Fruit fly (Drosophila melanogaster): ENCODE data around the gene CtsL4.
A peak's percentile ranks its signal among the peaks of the same experiment; 100 is the strongest.

Gene CtsL4

DNA sequence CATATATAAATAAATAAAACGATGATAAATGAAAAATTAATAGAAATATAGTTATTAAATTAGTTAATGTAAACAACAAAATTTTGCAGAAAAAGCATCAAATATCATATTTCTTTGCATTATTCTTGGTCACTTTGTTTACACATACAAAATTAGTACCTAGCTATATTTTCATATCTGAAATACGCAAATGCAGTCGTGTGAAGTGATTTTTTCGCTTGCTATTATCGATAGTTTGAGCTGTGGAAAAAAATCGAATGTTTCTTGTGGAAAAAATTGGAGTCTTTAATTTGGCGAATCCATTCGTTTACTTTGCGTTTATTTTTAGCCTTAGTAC lies 40.1 kb upstream of the CtsL4 start, which contains the start of gene Cnot4:
Cnot4 (plus strand) TSS at position 229 of the 337 bp plus-strand sequence.
- TF ChIP-seq lz (GFP tag; optimal IDR thresholded peaks at IDR 0.05) (no peak), Eip75B (GFP tag; optimal IDR thresholded peaks at IDR 0.05) (no peak), CG6792 (GFP tag; optimal IDR thresholded peaks at IDR 0.05) (no peak), CG32006 (GFP tag; optimal IDR thresholded peaks at IDR 0.05) (no peak), fd85E (GFP tag; optimal IDR thresholded peaks at IDR 0.05) (no peak), CG6163 (GFP tag; IDR thresholded peaks at IDR 0.05) (no peak), CG1621 (tag; optimal IDR thresholded peaks at IDR 0.05) (no peak)

DNA sequence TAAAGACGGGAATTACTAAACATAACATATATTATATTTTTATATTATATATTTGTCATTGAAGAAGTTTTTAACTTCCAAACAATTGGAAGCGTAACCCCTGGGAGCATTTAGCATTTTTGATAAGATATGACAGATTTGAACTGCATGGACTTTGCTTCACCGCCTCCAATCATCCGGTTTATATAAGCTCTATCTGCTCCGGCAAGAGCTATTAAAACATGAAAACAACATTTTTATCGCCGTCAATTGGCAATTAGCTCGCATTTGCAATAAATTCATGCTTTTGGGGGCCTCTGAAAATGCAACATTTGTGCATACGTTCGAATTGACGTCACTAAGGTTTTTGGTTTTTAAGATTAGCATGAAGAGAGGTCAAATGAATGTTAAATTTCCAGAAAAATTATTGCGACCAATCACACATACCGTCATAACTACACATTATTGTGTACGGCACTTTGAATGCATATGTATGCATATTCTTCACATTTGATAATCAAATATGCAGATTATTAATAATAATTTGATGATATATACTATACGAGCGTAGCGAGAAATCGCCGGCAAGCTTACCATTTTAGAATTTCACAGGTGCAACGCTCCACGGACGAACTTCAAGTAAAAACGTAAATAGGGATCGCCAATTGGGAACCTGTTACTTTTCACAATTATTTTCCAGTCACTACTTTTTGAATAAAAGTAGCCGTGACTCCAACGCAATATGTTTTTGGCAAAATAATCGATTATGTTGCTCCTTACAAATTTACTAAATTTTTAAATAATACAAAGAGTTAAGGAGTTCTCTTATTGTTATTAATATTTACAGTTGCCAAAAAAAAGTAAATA lies 39.5 kb upstream of the CtsL4 start, which contains the start of gene Mdh1:
Mdh1 (minus strand) TSS at position 691 of the 846 bp plus-strand sequence.
- TF ChIP-seq Eip93F (GFP tag; optimal IDR thresholded peaks at IDR 0.05) (peak; percentile 18), vri (GFP tag; optimal IDR thresholded peaks at IDR 0.05) (peak; percentile 55), CG32006 (GFP tag; optimal IDR thresholded peaks at IDR 0.05) (no peak), Eip78C (GFP tag) (peak; percentile 64), ss (GFP tag; optimal IDR thresholded peaks at IDR 0.05) (peak; percentile 11 to 40), CG11902 (GFP tag; optimal IDR thresholded peaks at IDR 0.05) (no peak), dac (GFP tag; optimal IDR thresholded peaks at IDR 0.05) (no peak), CG34406 (GFP tag; optimal IDR thresholded peaks at IDR 0.05) (no peak), CG6808 (GFP tag; optimal IDR thresholded peaks at IDR 0.05) (peak; percentile 4)

DNA sequence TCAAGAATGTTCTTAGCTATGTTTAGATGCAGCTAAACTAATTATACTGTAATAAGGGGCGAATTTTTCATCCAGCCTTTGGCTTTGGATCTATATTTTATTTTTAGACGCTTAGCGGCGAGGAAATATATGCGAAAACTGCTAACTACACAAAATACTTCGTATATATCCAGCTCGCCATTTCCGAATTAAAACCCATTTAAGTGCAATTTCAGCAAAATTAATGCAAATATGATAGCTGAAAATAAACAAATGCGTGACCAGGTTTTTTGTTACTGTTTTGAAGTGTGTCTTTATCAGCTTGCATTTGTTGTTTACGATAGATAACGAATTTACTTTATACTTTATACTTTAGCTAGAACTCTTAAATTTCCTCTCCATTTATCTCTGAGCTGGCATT lies 38.6 kb upstream of the CtsL4 start:
- TF ChIP-seq svp (GFP tag) (no peak), topi (GFP tag; optimal IDR thresholded peaks at IDR 0.05) (no peak), Gug (GFP tag; IDR thresholded peaks at IDR 0.05) (no peak), CG8119 (GFP tag; IDR thresholded peaks at IDR 0.05) (no peak), CG31627 (GFP tag; optimal IDR thresholded peaks at IDR 0.05) (no peak)

DNA sequence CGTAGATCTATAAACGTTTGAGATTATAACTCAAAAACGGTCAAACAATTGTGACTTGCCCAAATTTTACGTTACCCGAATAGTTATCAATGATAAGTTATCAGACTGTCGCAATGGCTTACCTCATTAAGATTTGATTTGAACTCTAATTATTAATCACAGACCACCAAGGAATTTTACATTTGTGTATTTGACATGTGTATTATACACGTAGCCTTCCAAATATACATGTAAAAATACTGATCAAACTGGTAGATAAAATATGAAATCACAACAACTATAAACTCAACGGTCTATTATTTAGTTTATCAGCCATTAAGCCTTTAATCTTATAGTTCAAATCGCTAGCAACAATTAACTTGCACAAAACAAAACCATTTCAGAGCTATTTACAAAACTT lies 37.1 kb upstream of the CtsL4 start:
- TF ChIP-seq ss (GFP tag; optimal IDR thresholded peaks at IDR 0.05) (no peak), vri (GFP tag; optimal IDR thresholded peaks at IDR 0.05) (peak; percentile 18)

dm6 chr2L:10387869-10388726 lies 31.7 kb upstream of the CtsL4 start, which contains the start of gene da:
da (plus strand) TSS chr2L:10388105.
- no peak for TF ChIP-seq Gug (GFP tag; IDR thresholded peaks at IDR 0.05)
- TF ChIP-seq Eip78C (GFP tag), result peak; percentile 73
- TF ChIP-seq acj6 (GFP tag; optimal IDR thresholded peaks at IDR 0.05), result peak; percentile 38
- TF ChIP-seq Ets96B (tag; optimal IDR thresholded peaks at IDR 0.05), result peak; percentile 24
- TF ChIP-seq CG8632 (GFP tag; optimal IDR thresholded peaks at IDR 0.05), result no peak
- TF ChIP-seq dac (GFP tag; optimal IDR thresholded peaks at IDR 0.05), result peak; percentile 8
- TF ChIP-seq ss (GFP tag; optimal IDR thresholded peaks at IDR 0.05), result peak in 1 of 2 experiments; percentile 24
- peak; percentile 61 for TF ChIP-seq lz (GFP tag; optimal IDR thresholded peaks at IDR 0.05)
- TF ChIP-seq fd59A (GFP tag; optimal IDR thresholded peaks at IDR 0.05), result no peak
- peak; percentile 22 for TF ChIP-seq CG10669 (GFP tag; optimal IDR thresholded peaks at IDR 0.05)
- peak; percentile 50 for TF ChIP-seq cyc (GFP tag; optimal IDR thresholded peaks at IDR 0.05)
- TF ChIP-seq CG11762 (GFP tag; optimal IDR thresholded peaks at IDR 0.05; ENCODE audit: insufficient read depth), result no peak
- no peak for TF ChIP-seq Hr38 (GFP tag; optimal IDR thresholded peaks at IDR 0.05)
- no peak for TF ChIP-seq Lpt (GFP tag; optimal IDR thresholded peaks at IDR 0.05)
- TF ChIP-seq eg (GFP tag; IDR thresholded peaks at IDR 0.05), result no peak; the same call in 1 of the 3 replicates
- peak; percentile 73 for TF ChIP-seq pdm3 (GFP tag; optimal IDR thresholded peaks at IDR 0.05)
- no peak for TF ChIP-seq CG6276 (GFP tag; optimal IDR thresholded peaks at IDR 0.05)
- peak; percentile 29 for TF ChIP-seq dsx (GFP tag; optimal IDR thresholded peaks at IDR 0.05; ENCODE audit: poor library complexity, severe bottlenecking)
- TF ChIP-seq Sox14 (GFP tag; optimal IDR thresholded peaks at IDR 0.05), result peak; percentile 80
- TF ChIP-seq topi (GFP tag; optimal IDR thresholded peaks at IDR 0.05), result peak; percentile 44
- no peak for TF ChIP-seq CG4318 (GFP tag; optimal IDR thresholded peaks at IDR 0.05)
- no peak for TF ChIP-seq CG8319 (GFP tag; optimal IDR thresholded peaks at IDR 0.05)
- no peak for TF ChIP-seq svp (GFP tag)
- peak; percentile 17 for TF ChIP-seq Blimp-1 (GFP tag; optimal IDR thresholded peaks at IDR 0.05)
- 0 out of 2 replicates have a peak, but pooled peaks have one; percentile 31 for TF ChIP-seq CG15336 (GFP tag; IDR thresholded peaks at IDR 0.05)
- TF ChIP-seq CG6808 (GFP tag; optimal IDR thresholded peaks at IDR 0.05), result no peak
- no peak for TF ChIP-seq CG3919 (GFP tag; optimal IDR thresholded peaks at IDR 0.05)
- TF ChIP-seq Eip75B (GFP tag; optimal IDR thresholded peaks at IDR 0.05), result peak; percentile 67
- no peak for TF ChIP-seq CG6163 (GFP tag; IDR thresholded peaks at IDR 0.05)
- TF ChIP-seq CG8119 (GFP tag; IDR thresholded peaks at IDR 0.05), result no peak; the same call in 2 of the 3 replicates

All from whole organism, prepupa.